Fruit fly (Drosophila melanogaster): ENCODE measurements around the gene CG9109.

Gene CG9109

dm6 chr2L:6062382-6063082 is 28.3 kb upstream of the CG9109 start, which contains the start of the genes ND-51 and CG13994 (continued):
- peak; percentile 89 for TF ChIP-seq CG2712 (tag; optimal IDR thresholded peaks at IDR 0.05)
- no peak for TF ChIP-seq yki (optimal IDR thresholded peaks at IDR 0.05)
- TF ChIP-seq CG6765 (GFP tag; optimal IDR thresholded peaks at IDR 0.05): no peak
- peak; percentile 73 for TF ChIP-seq H2.0 (GFP tag; IDR thresholded peaks at IDR 0.05)
- peak in 1 of 2 experiments; percentile 38 for TF ChIP-seq Hr78 (GFP tag; optimal IDR thresholded peaks at IDR 0.05)
- peak; percentile 1 for TF ChIP-seq ab (GFP tag; optimal IDR thresholded peaks at IDR 0.05)
- TF ChIP-seq CG11504 (tag; optimal IDR thresholded peaks at IDR 0.05): no peak
- peak; percentile 86 for TF ChIP-seq sug (tag; optimal IDR thresholded peaks at IDR 0.05)
- TF ChIP-seq CG31224 (GFP tag; IDR thresholded peaks at IDR 0.05): peak; percentile 57
- peak; percentile 86 for TF ChIP-seq bcd (GFP tag; optimal IDR thresholded peaks at IDR 0.05)
- TF ChIP-seq ERR (GFP tag; optimal IDR thresholded peaks at IDR 0.05): peak; percentile 83
- TF ChIP-seq CG7987 (GFP tag; optimal IDR thresholded peaks at IDR 0.05): peak; percentile 20
- peak; percentile 70 for TF ChIP-seq CG3838 (GFP tag; optimal IDR thresholded peaks at IDR 0.05)
- no peak for TF ChIP-seq gt (GFP tag; IDR thresholded peaks at IDR 0.05)
- TF ChIP-seq CG14667 (GFP tag; IDR thresholded peaks at IDR 0.05): peak; percentile 64
- peak; percentile 57 for TF ChIP-seq Lhr (GFP tag; optimal IDR thresholded peaks at IDR 0.05)
- no peak for TF ChIP-seq CG15011 (GFP tag; optimal IDR thresholded peaks at IDR 0.05)
- peak; percentile 97 for TF ChIP-seq CG30020 (tag; optimal IDR thresholded peaks at IDR 0.05)
- TF ChIP-seq eve (GFP tag; optimal IDR thresholded peaks at IDR 0.05): no peak
- TF ChIP-seq ewg (GFP tag; optimal IDR thresholded peaks at IDR 0.05): peak; percentile 87
- peak; percentile 35 for TF ChIP-seq salm (tag; optimal IDR thresholded peaks at IDR 0.05)
- no peak for TF ChIP-seq gsb-n (tag; optimal IDR thresholded peaks at IDR 0.05)
- TF ChIP-seq sqz (GFP tag; optimal IDR thresholded peaks at IDR 0.05): no peak
- peak; percentile 69 for TF ChIP-seq Oli (tag; optimal IDR thresholded peaks at IDR 0.05)
- peak; percentile 71 for TF ChIP-seq dmrt11E (tag; optimal IDR thresholded peaks at IDR 0.05)
- TF ChIP-seq CG6175 (GFP tag; IDR thresholded peaks at IDR 0.05): peak; percentile 45; the same call in 1 of the 3 replicates
- no peak for TF ChIP-seq CG1832 (GFP tag; optimal IDR thresholded peaks at IDR 0.05)
- peak; percentile 77 for TF ChIP-seq CG33213 (GFP tag; optimal IDR thresholded peaks at IDR 0.05)
- TF ChIP-seq onecut (GFP tag; IDR thresholded peaks at IDR 0.05): peak; percentile 41; the same call in 1 of the 2 replicates
- peak; percentile 64 for TF ChIP-seq CG14050 (GFP tag; IDR thresholded peaks at IDR 0.05)
- TF ChIP-seq CG3281 (GFP tag; optimal IDR thresholded peaks at IDR 0.05): peak; percentile 80
- 0 out of 2 replicates have a peak, but pooled peaks have one; percentile 42 for TF ChIP-seq dati (GFP tag; IDR thresholded peaks at IDR 0.05)
- peak; percentile 85 for TF ChIP-seq Ada2b (GFP tag; IDR thresholded peaks at IDR 0.05)
- no peak; the same call in 1 of the 2 replicates for TF ChIP-seq sna (GFP tag; IDR thresholded peaks at IDR 0.05; ENCODE audit: partially characterized antibody)
- TF ChIP-seq CG6689 (GFP tag; IDR thresholded peaks at IDR 0.05): peak; percentile 80
- peak; percentile 83 for TF ChIP-seq CG14441 (GFP tag; IDR thresholded peaks at IDR 0.05)
- peak; percentile 42; the same call in 1 of the 2 replicates for TF ChIP-seq ro (GFP tag; IDR thresholded peaks at IDR 0.05)
- TF ChIP-seq E2f1 (GFP tag; IDR thresholded peaks at IDR 0.05): peak; percentile 75
- TF ChIP-seq CG4730 (GFP tag; IDR thresholded peaks at IDR 0.05): peak; percentile 73
- peak; percentile 79 for TF ChIP-seq CG17328 (GFP tag; IDR thresholded peaks at IDR 0.05)
- peak; percentile 95 for TF ChIP-seq wek (GFP tag; optimal IDR thresholded peaks at IDR 0.05)
- TF ChIP-seq Optix (GFP tag; IDR thresholded peaks at IDR 0.05): peak; percentile 64; the same call in 2 of the 3 replicates
- TF ChIP-seq grau (tag; optimal IDR thresholded peaks at IDR 0.05): peak; percentile 84
- no peak for TF ChIP-seq h (optimal IDR thresholded peaks at IDR 0.05)
- peak; percentile 79 for TF ChIP-seq zfh2 (GFP tag; optimal IDR thresholded peaks at IDR 0.05)
- TF ChIP-seq CG10431 (GFP tag; optimal IDR thresholded peaks at IDR 0.05): no peak
- peak; percentile 78 for TF ChIP-seq Hr3 (GFP tag; optimal IDR thresholded peaks at IDR 0.05)
- peak; percentile 84 for TF ChIP-seq ind (GFP tag; optimal IDR thresholded peaks at IDR 0.05)
- TF ChIP-seq MESR4 (GFP tag; optimal IDR thresholded peaks at IDR 0.05): peak; percentile 48
- TF ChIP-seq NK7.1 (GFP tag; optimal IDR thresholded peaks at IDR 0.05): peak; percentile 57
